Worm (Caenorhabditis elegans): ENCODE measurements around the gene K09F6.10.

DNA sequence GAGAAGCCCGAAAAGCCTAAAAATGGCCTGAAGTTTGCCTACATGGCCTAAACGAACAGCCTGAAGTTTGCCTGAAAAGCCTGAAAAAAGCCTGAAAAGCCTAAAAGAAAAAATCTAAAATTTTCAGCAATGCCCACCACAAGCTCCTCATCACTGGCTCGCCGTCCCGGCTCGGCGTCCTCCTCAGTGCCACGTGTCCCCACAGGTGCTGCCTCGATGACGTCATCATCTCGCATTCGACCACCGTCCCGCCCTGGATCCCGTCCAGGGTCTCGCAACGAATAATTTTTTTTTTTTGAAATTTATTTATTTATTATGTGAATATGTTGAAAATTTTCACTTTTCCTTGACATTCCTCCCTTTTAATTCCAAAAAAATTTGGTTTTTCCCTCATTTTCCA, 35.0 kb downstream of the K09F6.10 start:
- no peak for TF ChIP-seq lsy-2 (tag; optimal IDR thresholded peaks at IDR 0.05)
- no peak for TF ChIP-seq sem-4 (tag; optimal IDR thresholded peaks at IDR 0.05)
- no peak for TF ChIP-seq nhr-11 (tag; optimal IDR thresholded peaks at IDR 0.05)
- TF ChIP-seq snpc-4 (tag; optimal IDR thresholded peaks at IDR 0.05): no peak
- no peak for TF ChIP-seq unc-62 (GFP tag; optimal IDR thresholded peaks at IDR 0.05)
- no peak for TF ChIP-seq unc-55 (GFP tag; optimal IDR thresholded peaks at IDR 0.05)
- no peak for TF ChIP-seq mdl-1 (tag; optimal IDR thresholded peaks at IDR 0.05)
- no peak for TF ChIP-seq R02D3.7 (tag; optimal IDR thresholded peaks at IDR 0.05)
- no peak for TF ChIP-seq lin-11 (tag; optimal IDR thresholded peaks at IDR 0.05)

Measured in whole organism, L2 larva.